Worm (Caenorhabditis elegans) whole organism, L2 larva: ENCODE measurements around the gene fbxa-26.

Experiments
- ceh-82 ChIP-seq: fragments of 150-350 bp; optimal IDR thresholded peaks from 2 replicates; lab custom pipeline; 2014; ENCODE audit warnings: missing biosample characterization, missing genetic modification characterization
- dmd-4 ChIP-seq: sonication (generic microtip); optimal IDR thresholded peaks from 2 replicates; lab custom pipeline; 2017; ENCODE audit warnings: missing biosample characterization, missing genetic modification characterization
- egl-27 ChIP-seq: sonication (generic microtip); optimal IDR thresholded peaks from 3 replicates; lab custom pipeline; 2017; ENCODE audit warnings: missing biosample characterization, missing genetic modification reagents, missing genetic modification characterization
- lin-11 ChIP-seq: fragments of 150-350 bp; sonication (generic microtip); optimal IDR thresholded peaks from 2 replicates; lab custom pipeline; 2014; ENCODE audit warnings: missing biosample characterization, missing genetic modification characterization, inconsistent platforms, mixed read lengths
- lin-13 ChIP-seq: fragments of 150-350 bp; optimal IDR thresholded peaks from 2 replicates; lab custom pipeline; 2014; ENCODE audit warnings: missing biosample characterization, missing genetic modification reagents, missing genetic modification characterization
- nhr-11 ChIP-seq: fragments of 150-350 bp; optimal IDR thresholded peaks from 2 replicates; lab custom pipeline; 2014; ENCODE audit warnings: missing biosample characterization, missing genetic modification characterization
- nhr-12 ChIP-seq: fragments of 150-350 bp; optimal IDR thresholded peaks from 2 replicates; lab custom pipeline; 2014; ENCODE audit warnings: missing biosample characterization, missing genetic modification characterization
- nhr-25 ChIP-seq: fragments of 150-350 bp; sonication (generic microtip); optimal IDR thresholded peaks from 3 replicates; lab custom pipeline; 2014; ENCODE audit warnings: missing biosample characterization, missing genetic modification characterization
- nhr-77 ChIP-seq: fragments of 150-350 bp; optimal IDR thresholded peaks from 2 replicates; lab custom pipeline; 2014; ENCODE audit warnings: missing biosample characterization, missing genetic modification characterization
- snpc-4 ChIP-seq: fragments of 150-350 bp; optimal IDR thresholded peaks from 2 replicates; lab custom pipeline; 2014; ENCODE audit warnings: missing biosample characterization, missing genetic modification characterization
- unc-62 ChIP-seq: fragments of 150-350 bp; optimal IDR thresholded peaks from 2 replicates; lab custom pipeline; 2014; ENCODE audit warnings: missing biosample characterization, missing genetic modification reagents, missing genetic modification characterization
- zag-1 ChIP-seq: fragments of 150-350 bp; optimal IDR thresholded peaks from 2 replicates; lab custom pipeline; 2014; ENCODE audit warnings: missing biosample characterization, missing genetic modification characterization

ce11 chrIII:1307333-1307732 lies 35.0 kb downstream of the fbxa-26 start:
- TF ChIP-seq ceh-82 (tag; lab: Kevin White, UChicago) (no peak), lin-11 (tag; lab: Kevin White, UChicago) (no peak), dmd-4 (tag; lab: Kevin White, UChicago) (no peak), egl-27 (tag; lab: Kevin White, UChicago) (no peak), lin-13 (GFP tag; lab: Kevin White, UChicago) (no peak), zag-1 (tag; lab: Kevin White, UChicago) (no peak), snpc-4 (no peak), nhr-12 (tag; lab: Kevin White, UChicago) (no peak), unc-62 (GFP tag; lab: Kevin White, UChicago) (no peak), nhr-77 (tag; lab: Kevin White, UChicago) (no peak), nhr-11 (tag; lab: Kevin White, UChicago) (no peak), nhr-25 (tag; lab: Kevin White, UChicago) (no peak)
